Worm (Caenorhabditis elegans) whole organism, midembryonic: ENCODE results near the gene bcf-1.

ENCODE experiments used
- cog-1 ChIP-seq: sonication (generic microtip); optimal IDR thresholded peaks from 2 replicates; lab custom pipeline; 2016; ENCODE audit warnings: missing genetic modification characterization, missing compliant biosample characterization
- flt-1 ChIP-seq: fragments of 200-800 bp; sonication (Bioruptor generic); IDR thresholded peaks from 2 replicates; pipeline ENCODE4 v1.3.6; 2022; ENCODE audit warnings: missing genetic modification characterization, missing compliant biosample characterization
- med-1 ChIP-seq: sonication (generic microtip); optimal IDR thresholded peaks from 2 replicates; lab custom pipeline; 2017; ENCODE audit warnings: missing genetic modification characterization, mild to moderate bottlenecking, missing compliant biosample characterization, antibody characterized with exemption, missing genetic modification reagents; ENCODE audit not compliant: insufficient read depth
- ref-1 ChIP-seq: fragments of 200-800 bp; sonication (Bioruptor generic); conservative IDR thresholded peaks from 2 replicates; pipeline ENCODE4 v1.3.6; 2022; ENCODE audit warnings: missing genetic modification reagents, missing genetic modification characterization, missing compliant biosample characterization
- tab-1 ChIP-seq: fragments of 200-800 bp; sonication (Bioruptor generic); IDR thresholded peaks from 2 replicates; pipeline ENCODE4 v1.3.6; 2022; ENCODE audit warnings: missing genetic modification characterization, missing compliant biosample characterization
- ztf-29 ChIP-seq: fragments of 200-800 bp; sonication (Bioruptor generic); IDR thresholded peaks from 2 replicates; pipeline ENCODE4 v1.3.6; 2022; ENCODE audit warnings: missing genetic modification reagents, missing genetic modification characterization, missing compliant biosample characterization

DNA sequence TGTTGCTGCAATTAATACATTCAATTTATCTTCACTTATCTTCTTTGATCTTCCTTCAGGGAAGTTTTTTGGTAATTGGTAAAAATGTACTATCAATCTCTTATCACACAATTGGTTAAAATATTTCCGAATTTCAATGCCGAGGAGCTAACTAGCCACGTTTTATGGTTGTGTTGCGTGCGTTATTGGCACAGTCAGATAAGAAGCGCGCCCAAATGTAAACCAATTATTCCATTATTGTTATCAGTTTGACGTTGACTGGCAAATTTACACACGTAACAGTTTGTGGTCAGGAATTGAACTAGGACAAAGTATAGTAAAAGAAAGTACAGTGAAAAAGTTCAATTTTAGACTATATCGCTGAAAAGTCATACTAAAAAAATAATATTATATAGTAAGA, 996 bp downstream of the bcf-1 start:
- TF ChIP-seq tab-1 (GFP tag; lab: Robert Waterston, UW) (no peak), ref-1 (no peak), flt-1 (GFP tag; lab: Robert Waterston, UW) (no peak), ztf-29 (GFP tag; lab: Robert Waterston, UW) (no peak), med-1 (GFP tag; lab: Kevin White, UChicago) (no peak), cog-1 (no peak)
